Worm (Caenorhabditis elegans) whole organism, L2 larva: ENCODE results near the gene hlh-25.
"Not testable (repeated sequence)": the region's sequence is repeated elsewhere in the genome, so short reads cannot be mapped to it uniquely, and the experiment has no call there.

ENCODE experiments used
- C34F6.9 ChIP-seq: fragments of 150-350 bp; optimal IDR thresholded peaks from 2 replicates; lab custom pipeline; 2014; ENCODE audit warnings: missing biosample characterization, missing genetic modification characterization
- F13H6.1 ChIP-seq: sonication (generic microtip); optimal IDR thresholded peaks from 2 replicates; lab custom pipeline; 2016; ENCODE audit warnings: missing genetic modification characterization, missing compliant biosample characterization
- Y55F3AM.14 ChIP-seq: fragments of 200-800 bp; sonication (Bioruptor generic); optimal IDR thresholded peaks from 2 replicates; lab custom pipeline; 2018; ENCODE audit warnings: mild to moderate bottlenecking, missing genetic modification characterization, missing compliant biosample characterization
- ZK546.5 ChIP-seq: sonication (generic microtip); optimal IDR thresholded peaks from 2 replicates; lab custom pipeline; 2017; ENCODE audit warnings: missing biosample characterization, missing genetic modification characterization
- aly-2 ChIP-seq: fragments of 150-350 bp; optimal IDR thresholded peaks from 2 replicates; lab custom pipeline; 2014; ENCODE audit warnings: missing biosample characterization, missing genetic modification characterization
- ama-1 ChIP-seq: fragments of 150-350 bp; optimal IDR thresholded peaks from 2 replicates; lab custom pipeline; 2018; ENCODE audit warnings: inconsistent platforms
- blmp-1 ChIP-seq: sonication (generic microtip); optimal IDR thresholded peaks from 2 replicates; lab custom pipeline; 2017; ENCODE audit warnings: missing genetic modification characterization, mild to moderate bottlenecking, missing compliant biosample characterization, antibody characterized with exemption, moderate library complexity; ENCODE audit not compliant: insufficient read depth
- ceh-16 ChIP-seq: fragments of 150-350 bp; optimal IDR thresholded peaks from 2 replicates; lab custom pipeline; 2014; ENCODE audit warnings: missing biosample characterization, missing genetic modification characterization
- ceh-82 ChIP-seq: fragments of 150-350 bp; optimal IDR thresholded peaks from 2 replicates; lab custom pipeline; 2014; ENCODE audit warnings: missing biosample characterization, missing genetic modification characterization
- dmd-4 ChIP-seq: sonication (generic microtip); optimal IDR thresholded peaks from 2 replicates; lab custom pipeline; 2017; ENCODE audit warnings: missing biosample characterization, missing genetic modification characterization
- egl-27 ChIP-seq: sonication (generic microtip); optimal IDR thresholded peaks from 3 replicates; lab custom pipeline; 2017; ENCODE audit warnings: missing biosample characterization, missing genetic modification reagents, missing genetic modification characterization
- elt-1 ChIP-seq: fragments of 150-350 bp; optimal IDR thresholded peaks from 2 replicates; lab custom pipeline; 2014; ENCODE audit warnings: missing biosample characterization, missing genetic modification characterization
- elt-3 ChIP-seq: sonication (generic microtip); optimal IDR thresholded peaks from 2 replicates; lab custom pipeline; 2017; ENCODE audit warnings: missing biosample characterization, missing genetic modification characterization
- fos-1 ChIP-seq: fragments of 150-350 bp; optimal IDR thresholded peaks from 2 replicates; lab custom pipeline; 2014; ENCODE audit warnings: missing biosample characterization, missing genetic modification characterization
- gmeb-1 ChIP-seq: fragments of 150-350 bp; optimal IDR thresholded peaks from 2 replicates; lab custom pipeline; 2014; ENCODE audit warnings: missing biosample characterization, missing genetic modification characterization
- lin-13 ChIP-seq: fragments of 150-350 bp; optimal IDR thresholded peaks from 2 replicates; lab custom pipeline; 2014; ENCODE audit warnings: missing biosample characterization, missing genetic modification reagents, missing genetic modification characterization
- lin-39 ChIP-seq: fragments of 150-350 bp; optimal IDR thresholded peaks from 2 replicates; lab custom pipeline; 2014; ENCODE audit warnings: missing biosample characterization, missing genetic modification reagents, missing genetic modification characterization
- lsy-2 ChIP-seq, 2 experiments: fragments of 150-350 bp in 1 of 2; sonication (generic microtip) in 1 of 2; optimal IDR thresholded peaks; 2 replicates each; lab custom pipeline; 2014 to 2017; ENCODE audit warnings: missing biosample characterization in 2 of 2, missing genetic modification characterization in 2 of 2
- mab-5 ChIP-seq: fragments of 150-350 bp; optimal IDR thresholded peaks from 2 replicates; lab custom pipeline; 2014; ENCODE audit warnings: missing biosample characterization, missing genetic modification characterization
- mbf-1 ChIP-seq: sonication (generic microtip); optimal IDR thresholded peaks from 2 replicates; lab custom pipeline; 2017; ENCODE audit warnings: missing biosample characterization, missing genetic modification characterization
- mdl-1 ChIP-seq, 2 experiments: fragments of 150-350 bp in 1 of 2; sonication (generic microtip) in 1 of 2; optimal IDR thresholded peaks; 2 replicates each; lab custom pipeline; 2017; ENCODE audit warnings: missing biosample characterization in 2 of 2, missing genetic modification characterization in 2 of 2
- nhr-10 ChIP-seq: sonication (generic microtip); optimal IDR thresholded peaks from 2 replicates; lab custom pipeline; 2017; ENCODE audit warnings: missing biosample characterization, missing genetic modification characterization
- nhr-11 ChIP-seq: fragments of 150-350 bp; optimal IDR thresholded peaks from 2 replicates; lab custom pipeline; 2014; ENCODE audit warnings: missing biosample characterization, missing genetic modification characterization
- nhr-12 ChIP-seq: fragments of 150-350 bp; optimal IDR thresholded peaks from 2 replicates; lab custom pipeline; 2014; ENCODE audit warnings: missing biosample characterization, missing genetic modification characterization
- nhr-129 ChIP-seq: fragments of 150-350 bp; optimal IDR thresholded peaks from 2 replicates; lab custom pipeline; 2014; ENCODE audit warnings: missing biosample characterization, missing genetic modification characterization
- nhr-21 ChIP-seq: fragments of 150-350 bp; optimal IDR thresholded peaks from 2 replicates; lab custom pipeline; 2014; ENCODE audit warnings: missing biosample characterization, missing genetic modification characterization
- nhr-23 ChIP-seq: fragments of 150-350 bp; optimal IDR thresholded peaks from 2 replicates; lab custom pipeline; 2014; ENCODE audit warnings: missing biosample characterization, missing genetic modification reagents, missing genetic modification characterization
- nhr-237 ChIP-seq: fragments of 150-350 bp; optimal IDR thresholded peaks from 2 replicates; lab custom pipeline; 2014; ENCODE audit warnings: missing biosample characterization, missing genetic modification characterization
- nhr-25 ChIP-seq: fragments of 150-350 bp; sonication (generic microtip); optimal IDR thresholded peaks from 3 replicates; lab custom pipeline; 2014; ENCODE audit warnings: missing biosample characterization, missing genetic modification characterization
- nhr-6 ChIP-seq: fragments of 150-350 bp; optimal IDR thresholded peaks from 2 replicates; lab custom pipeline; 2014; ENCODE audit warnings: missing biosample characterization, missing genetic modification characterization
- peb-1 ChIP-seq: fragments of 150-350 bp; optimal IDR thresholded peaks from 2 replicates; lab custom pipeline; 2014; ENCODE audit warnings: missing biosample characterization, missing genetic modification characterization
- sem-4 ChIP-seq: fragments of 150-350 bp; optimal IDR thresholded peaks from 2 replicates; lab custom pipeline; 2014; ENCODE audit warnings: missing biosample characterization, missing genetic modification reagents, missing genetic modification characterization
- sma-3 ChIP-seq: sonication (generic microtip); optimal IDR thresholded peaks from 2 replicates; lab custom pipeline; 2016; ENCODE audit warnings: missing genetic modification reagents, missing genetic modification characterization, missing compliant biosample characterization
- sma-9 ChIP-seq, 2 experiments: fragments of 150-350 bp in 1 of 2; sonication (generic microtip) in 1 of 2; optimal IDR thresholded peaks; 2 replicates each; lab custom pipeline; 2014 to 2016; ENCODE audit warnings: missing genetic modification characterization in 2 of 2, mild to moderate bottlenecking in 1 of 2, missing biosample characterization in 1 of 2, missing compliant biosample characterization in 1 of 2, missing genetic modification reagents in 1 of 2, moderate library complexity in 1 of 2
- snpc-4 ChIP-seq: fragments of 150-350 bp; optimal IDR thresholded peaks from 2 replicates; lab custom pipeline; 2014; ENCODE audit warnings: missing biosample characterization, missing genetic modification characterization
- unc-55 ChIP-seq: fragments of 150-350 bp; sonication (generic microtip); optimal IDR thresholded peaks from 3 replicates; lab custom pipeline; 2014; ENCODE audit warnings: missing biosample characterization, missing genetic modification reagents, missing genetic modification characterization
- unc-62 ChIP-seq: fragments of 150-350 bp; optimal IDR thresholded peaks from 2 replicates; lab custom pipeline; 2014; ENCODE audit warnings: missing biosample characterization, missing genetic modification reagents, missing genetic modification characterization
- zag-1 ChIP-seq: fragments of 150-350 bp; optimal IDR thresholded peaks from 2 replicates; lab custom pipeline; 2014; ENCODE audit warnings: missing biosample characterization, missing genetic modification characterization

hlh-25 gene

DNA sequence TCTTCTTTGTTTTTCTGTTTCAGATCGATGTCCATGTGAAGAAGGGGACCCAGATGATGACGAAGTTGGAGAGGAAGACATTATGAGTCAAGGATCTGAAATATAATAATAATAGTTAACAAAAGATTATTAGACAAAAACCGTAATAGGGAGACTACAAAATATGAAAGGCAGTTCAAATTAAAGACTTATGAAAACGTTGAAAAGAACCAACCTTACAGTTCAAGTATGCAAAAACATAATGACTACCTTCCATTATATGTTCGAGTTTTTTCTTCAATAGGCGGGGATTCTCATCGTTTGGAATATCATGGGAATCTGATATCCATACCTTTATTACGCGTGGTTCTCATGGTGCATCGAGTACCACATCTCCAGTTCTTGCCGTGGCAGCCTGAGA lies 1.4 kb upstream of the hlh-25 start, which contains the start of gene hlh-26:
Gene hlh-26, minus strand, starts transcription at position 101 of the 400 bp plus-strand sequence.
- TF ChIP-seq elt-3 (tag; lab: Kevin White, UChicago) (no peak), fos-1 (tag; lab: Kevin White, UChicago) (no peak), dmd-4 (tag; lab: Kevin White, UChicago) (no peak), lin-13 (no peak), mab-5 (tag; lab: Kevin White, UChicago) (no peak), ceh-16 (tag; lab: Kevin White, UChicago) (no peak)

DNA sequence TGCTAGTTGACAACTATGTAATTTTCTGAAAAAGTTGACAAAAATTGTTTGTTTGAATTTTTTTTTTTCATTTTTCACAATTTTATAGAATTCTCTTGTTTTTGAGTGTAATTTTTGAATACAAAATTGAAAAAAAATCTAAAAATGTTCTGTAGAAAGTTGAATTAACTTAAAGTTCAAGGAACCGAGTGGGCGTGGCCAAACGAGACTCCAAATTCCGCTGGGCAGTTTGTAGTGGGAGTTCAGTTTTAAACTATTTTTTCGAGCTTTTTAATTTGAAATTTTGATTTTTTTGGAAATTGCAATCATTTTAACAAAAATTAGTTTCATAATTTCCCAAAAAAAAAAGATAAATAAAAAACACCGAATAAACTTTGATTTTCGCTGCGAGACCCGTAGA lies 2.0 kb downstream of the hlh-25 start:
- no peak for TF ChIP-seq sma-9 (GFP tag; optimal IDR thresholded peaks at IDR 0.05; lab: Kevin White, UChicago)
- no peak for TF ChIP-seq sma-9 (tag; optimal IDR thresholded peaks at IDR 0.05; lab: Kevin White, UChicago)

DNA sequence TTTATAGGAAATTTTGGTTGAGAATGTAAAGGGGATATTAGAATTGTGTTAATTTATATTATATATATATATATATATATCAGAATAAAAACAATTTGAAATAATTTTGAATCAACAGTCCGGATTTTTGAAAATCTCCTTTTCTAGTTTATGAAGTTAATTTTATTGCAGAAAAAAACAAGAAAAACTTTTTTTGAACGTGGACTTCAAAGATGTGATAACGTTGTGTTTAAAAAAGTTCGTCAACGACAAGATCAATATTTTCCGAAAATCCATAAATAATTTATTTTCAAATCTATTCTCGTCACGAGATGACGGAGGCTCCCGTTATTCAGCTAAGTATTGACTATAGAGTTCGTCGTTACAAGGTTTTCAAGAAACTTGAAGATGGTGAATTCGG lies 2.5 kb downstream of the hlh-25 start, which contains the start of gene C17C3.11:
Gene C17C3.11, plus strand, starts transcription at position 301 of the 400 bp plus-strand sequence.
- TF ChIP-seq nhr-129 (tag; lab: Kevin White, UChicago), result no peak
- no peak for TF ChIP-seq snpc-4 (tag; lab: Kevin White, UChicago)
- no peak for TF ChIP-seq nhr-12 (tag; lab: Kevin White, UChicago)
- TF ChIP-seq blmp-1 (tag; lab: Kevin White, UChicago), result no peak
- TF ChIP-seq unc-55 (GFP tag; lab: Kevin White, UChicago), result peak; percentile 46

DNA sequence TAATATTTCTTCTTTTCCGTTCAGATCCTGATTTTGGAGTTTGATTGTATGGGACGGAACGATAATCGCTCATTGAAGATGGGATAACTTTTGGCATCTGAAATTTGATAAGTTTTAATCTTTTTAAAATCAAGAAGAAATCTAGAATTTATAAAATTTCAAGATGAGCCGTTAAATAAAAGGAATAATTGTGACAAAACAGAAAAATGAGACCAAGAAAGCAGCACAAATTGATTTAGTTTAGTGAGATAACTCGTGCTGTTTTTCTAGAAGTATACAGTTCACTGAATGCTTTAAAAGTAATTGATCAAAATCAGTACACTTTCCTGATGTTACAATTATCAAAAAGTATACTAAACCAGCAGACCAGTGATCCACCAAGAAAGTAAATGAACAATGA lies 5.1 kb downstream of the hlh-25 start, which contains the start of gene hlh-27:
Gene hlh-27, minus strand, starts transcription at position 101 of the 400 bp plus-strand sequence.
- TF ChIP-seq nhr-10 (tag; lab: Kevin White, UChicago); Y55F3AM.14; lin-39 (tag; lab: Kevin White, UChicago): not testable (repeated sequence)
- TF ChIP-seq, all 48 proteins: peak for 0; not testable (repeated sequence) for 48

DNA sequence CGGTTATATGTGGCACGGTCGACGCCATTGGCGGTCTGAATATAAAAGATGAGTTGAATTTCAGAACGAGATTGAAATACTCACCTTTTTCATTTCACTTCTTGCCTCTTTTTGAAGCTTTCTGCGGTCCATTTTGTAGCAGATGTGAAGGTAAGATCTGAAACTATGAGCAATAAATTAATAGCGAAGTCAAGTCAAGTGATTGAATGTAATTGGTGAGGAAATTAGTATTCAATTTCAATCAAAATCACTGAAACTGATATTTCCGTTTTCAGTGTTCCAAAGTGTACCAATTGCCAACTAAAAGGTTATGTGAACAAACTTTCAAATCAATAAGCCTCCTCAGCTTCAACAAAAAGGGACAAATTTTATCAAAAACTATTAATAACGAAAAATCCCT lies 6.6 kb downstream of the hlh-25 start, which contains the start of gene C17C3.24:
Gene C17C3.24, minus strand, starts transcription at position 101 of the 400 bp plus-strand sequence.
- TF ChIP-seq nhr-129 (tag; lab: Kevin White, UChicago), result no peak
- TF ChIP-seq nhr-10 (tag; lab: Kevin White, UChicago), result no peak
- TF ChIP-seq snpc-4 (tag; lab: Kevin White, UChicago), result no peak
- no peak for TF ChIP-seq sma-3 (GFP tag; lab: Kevin White, UChicago)
- no peak for TF ChIP-seq egl-27 (tag; lab: Kevin White, UChicago)
- no peak for TF ChIP-seq nhr-12 (tag; lab: Kevin White, UChicago)
- no peak for TF ChIP-seq nhr-237 (tag; lab: Kevin White, UChicago)
- no peak for TF ChIP-seq nhr-6 (tag; lab: Kevin White, UChicago)
- TF ChIP-seq nhr-25, result no peak
- TF ChIP-seq aly-2 (tag; lab: Kevin White, UChicago), result no peak
- no peak for TF ChIP-seq gmeb-1 (tag; lab: Kevin White, UChicago)

DNA sequence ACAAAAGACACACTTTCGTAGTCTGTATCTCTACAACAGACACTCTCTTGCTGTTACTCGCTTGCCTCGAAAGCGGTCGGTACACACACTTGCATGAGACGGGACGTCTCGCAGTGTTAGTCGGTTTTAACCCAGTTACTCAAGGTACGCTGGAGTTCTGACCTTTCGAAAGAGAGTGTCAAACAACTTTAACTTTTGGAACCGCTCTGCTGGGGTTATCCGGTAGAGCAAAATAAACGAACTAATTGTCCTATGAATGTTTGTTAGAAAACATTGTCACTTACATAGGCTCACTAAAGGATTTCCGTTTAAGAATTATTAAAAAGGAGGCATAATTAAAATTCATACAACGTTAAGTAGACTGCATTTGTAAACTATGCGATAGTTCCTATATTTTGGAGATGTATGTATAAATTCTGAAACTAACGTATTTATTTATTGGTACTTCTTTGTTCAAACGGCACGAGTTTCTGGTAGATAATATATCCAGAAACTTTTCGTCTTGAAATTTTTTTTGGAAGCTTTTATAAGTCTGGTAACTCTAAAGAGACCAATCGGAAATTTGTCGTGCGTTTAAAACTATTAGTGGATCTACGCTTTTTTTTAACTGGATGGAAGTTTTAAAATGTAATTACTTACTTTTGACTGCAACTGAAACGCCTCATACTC lies 8.6 kb downstream of the hlh-25 start:
- TF ChIP-seq zag-1 (tag; lab: Kevin White, UChicago), result peak; percentile 98
- TF ChIP-seq lin-13, result peak; percentile 98
- TF ChIP-seq elt-1 (tag; lab: Kevin White, UChicago), result no peak
- peak; percentile 81 for TF ChIP-seq nhr-11 (tag; lab: Kevin White, UChicago)
- peak; percentile 87 for TF ChIP-seq ceh-82 (tag; lab: Kevin White, UChicago)
- TF ChIP-seq egl-27 (tag; lab: Kevin White, UChicago), result peak; percentile 99
- TF ChIP-seq ama-1, result peak; percentile 100
- TF ChIP-seq unc-62 (GFP tag; lab: Kevin White, UChicago), result peak; percentile 86
- TF ChIP-seq elt-3 (tag; lab: Kevin White, UChicago), result no peak
- TF ChIP-seq lin-39 (tag; lab: Kevin White, UChicago), result peak; percentile 91
- peak; percentile 98 for TF ChIP-seq fos-1 (tag; lab: Kevin White, UChicago)
- peak; percentile 100 for TF ChIP-seq aly-2 (tag; lab: Kevin White, UChicago)
- peak; percentile 94 to 97 for TF ChIP-seq lsy-2 (tag; optimal IDR thresholded peaks at IDR 0.05; lab: Kevin White, UChicago)
- TF ChIP-seq ceh-16 (tag; lab: Kevin White, UChicago), result peak; percentile 93
- TF ChIP-seq nhr-10 (tag; lab: Kevin White, UChicago), result peak; percentile 95
- TF ChIP-seq sem-4, result peak; percentile 98
- peak; percentile 74 for TF ChIP-seq nhr-12 (tag; lab: Kevin White, UChicago)
- peak; percentile 98 for TF ChIP-seq nhr-6 (tag; lab: Kevin White, UChicago)
- peak; percentile 59 for TF ChIP-seq peb-1 (tag; lab: Kevin White, UChicago)
- TF ChIP-seq ZK546.5 (tag; lab: Kevin White, UChicago), result peak; percentile 58
- no peak for TF ChIP-seq nhr-23 (tag; lab: Kevin White, UChicago)
- TF ChIP-seq unc-55 (GFP tag; lab: Kevin White, UChicago), result peak; percentile 99
- peak; percentile 99 for TF ChIP-seq C34F6.9 (tag; lab: Kevin White, UChicago)
- peak; percentile 98 for TF ChIP-seq F13H6.1
- peak; percentile 88 to 92 for TF ChIP-seq mdl-1 (tag; optimal IDR thresholded peaks at IDR 0.05; lab: Kevin White, UChicago)
- peak; percentile 95 for TF ChIP-seq Y55F3AM.14
- peak; percentile 99 for TF ChIP-seq nhr-21 (tag; lab: Kevin White, UChicago)
- peak; percentile 95 for TF ChIP-seq gmeb-1 (tag; lab: Kevin White, UChicago)
- peak; percentile 61 for TF ChIP-seq mbf-1 (tag; lab: Kevin White, UChicago)
